Worm (Caenorhabditis elegans): ENCODE measurements around the gene exc-12.

The exc-12 gene

DNA sequence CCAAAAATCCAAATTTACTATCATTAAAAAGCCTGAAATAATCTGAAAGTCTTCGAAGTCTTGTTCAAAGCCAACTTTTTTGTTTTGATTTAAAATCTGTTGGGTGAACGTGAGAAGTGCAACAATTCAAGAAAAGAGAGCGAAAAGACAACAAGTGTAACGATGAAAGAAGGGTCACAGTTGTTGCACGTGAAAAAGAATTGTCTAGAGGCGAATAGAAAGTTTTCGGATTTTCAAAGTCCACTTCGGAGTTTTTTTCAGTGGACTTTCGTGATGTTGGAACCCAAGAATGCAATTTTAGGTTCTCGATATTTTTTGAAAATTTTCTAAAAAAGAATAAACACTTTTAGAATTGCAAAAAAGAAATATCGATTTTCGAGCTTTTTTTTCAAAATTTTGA is 20.3 kb downstream of the exc-12 start:
- TF ChIP-seq lsy-2 (tag; optimal IDR thresholded peaks at IDR 0.05) = peak in 1 of 2 experiments; percentile 9
- TF ChIP-seq nhr-129 (tag; optimal IDR thresholded peaks at IDR 0.05) = peak; percentile 9
- no peak for TF ChIP-seq lin-11 (tag; optimal IDR thresholded peaks at IDR 0.05)
- TF ChIP-seq ceh-82 (tag; optimal IDR thresholded peaks at IDR 0.05) = no peak
- TF ChIP-seq ama-1 (optimal IDR thresholded peaks at IDR 0.05) = peak; percentile 32

ce11 chrIII:13548982-13549381 is 21.3 kb downstream of the exc-12 start, which contains the start of gene mmad-1:
Gene mmad-1, minus strand, starts transcription at chrIII:13549005.
- TF ChIP-seq nhr-77 (tag; optimal IDR thresholded peaks at IDR 0.05) = no peak
- peak; percentile 22 for TF ChIP-seq gmeb-1 (tag; optimal IDR thresholded peaks at IDR 0.05)
- no peak for TF ChIP-seq alr-1 (tag; optimal IDR thresholded peaks at IDR 0.05)
- peak in 1 of 2 experiments; percentile 67 for TF ChIP-seq lsy-2 (tag; optimal IDR thresholded peaks at IDR 0.05)
- peak; percentile 61 for TF ChIP-seq unc-55 (GFP tag; optimal IDR thresholded peaks at IDR 0.05)
- TF ChIP-seq ceh-16 (tag; optimal IDR thresholded peaks at IDR 0.05) = no peak
- no peak for TF ChIP-seq dmd-4 (tag; optimal IDR thresholded peaks at IDR 0.05)
- no peak for TF ChIP-seq mbf-1 (tag; optimal IDR thresholded peaks at IDR 0.05)
- TF ChIP-seq skn-1 (tag; optimal IDR thresholded peaks at IDR 0.05) = no peak
- peak; percentile 33 for TF ChIP-seq F13H6.1 (tag; optimal IDR thresholded peaks at IDR 0.05)
- peak; percentile 76 for TF ChIP-seq blmp-1 (tag; optimal IDR thresholded peaks at IDR 0.05; ENCODE audit: insufficient read depth)
- peak; percentile 16 for TF ChIP-seq sem-4 (tag; optimal IDR thresholded peaks at IDR 0.05)
- no peak for TF ChIP-seq Y55F3AM.14 (GFP tag; optimal IDR thresholded peaks at IDR 0.05)
- TF ChIP-seq crh-2 (tag; optimal IDR thresholded peaks at IDR 0.05) = peak; percentile 72
- no peak for TF ChIP-seq egl-27 (tag; optimal IDR thresholded peaks at IDR 0.05)
- peak; percentile 55 for TF ChIP-seq fos-1 (tag; optimal IDR thresholded peaks at IDR 0.05)
- TF ChIP-seq nhr-10 (tag; optimal IDR thresholded peaks at IDR 0.05) = no peak
- no peak for TF ChIP-seq ceh-82 (tag; optimal IDR thresholded peaks at IDR 0.05)
- TF ChIP-seq ama-1 (optimal IDR thresholded peaks at IDR 0.05) = peak; percentile 26
- TF ChIP-seq aly-2 (tag; optimal IDR thresholded peaks at IDR 0.05) = no peak
- no peak for TF ChIP-seq ztf-11 (tag; optimal IDR thresholded peaks at IDR 0.05)
- TF ChIP-seq unc-39 (tag; optimal IDR thresholded peaks at IDR 0.05) = no peak
- TF ChIP-seq peb-1 (tag; optimal IDR thresholded peaks at IDR 0.05) = no peak
- TF ChIP-seq R02D3.7 (tag; optimal IDR thresholded peaks at IDR 0.05) = no peak
- TF ChIP-seq nhr-11 (tag; optimal IDR thresholded peaks at IDR 0.05) = no peak
- TF ChIP-seq sma-3 (GFP tag; optimal IDR thresholded peaks at IDR 0.05) = peak; percentile 59
- peak; percentile 32 for TF ChIP-seq ztf-4 (tag; optimal IDR thresholded peaks at IDR 0.05)
- TF ChIP-seq sma-9 (GFP tag; optimal IDR thresholded peaks at IDR 0.05) = peak; percentile 37
- no peak for TF ChIP-seq sma-9 (tag; optimal IDR thresholded peaks at IDR 0.05)
- no peak for TF ChIP-seq nhr-21 (tag; optimal IDR thresholded peaks at IDR 0.05)
- peak; percentile 59 for TF ChIP-seq nhr-129 (tag; optimal IDR thresholded peaks at IDR 0.05)
- TF ChIP-seq ZK546.5 (tag; optimal IDR thresholded peaks at IDR 0.05) = no peak
- no peak for TF ChIP-seq nhr-6 (tag; optimal IDR thresholded peaks at IDR 0.05)
- no peak for TF ChIP-seq nhr-23 (tag; optimal IDR thresholded peaks at IDR 0.05)
- no peak for TF ChIP-seq unc-62 (GFP tag; optimal IDR thresholded peaks at IDR 0.05)
- peak; percentile 43 for TF ChIP-seq nhr-25 (tag; optimal IDR thresholded peaks at IDR 0.05)
- no peak for TF ChIP-seq elt-1 (tag; optimal IDR thresholded peaks at IDR 0.05)
- TF ChIP-seq nhr-12 (tag; optimal IDR thresholded peaks at IDR 0.05) = no peak
- no peak for TF ChIP-seq lin-13 (GFP tag; optimal IDR thresholded peaks at IDR 0.05)
- TF ChIP-seq lin-11 (tag; optimal IDR thresholded peaks at IDR 0.05) = no peak
- no peak for TF ChIP-seq ztf-1 (GFP tag; conservative IDR thresholded peaks at IDR 0.05)
- no peak for TF ChIP-seq nhr-237 (tag; optimal IDR thresholded peaks at IDR 0.05)
- no peak for TF ChIP-seq mdl-1 (tag; optimal IDR thresholded peaks at IDR 0.05)
- TF ChIP-seq snpc-4 (tag; optimal IDR thresholded peaks at IDR 0.05) = no peak
- TF ChIP-seq lin-39 (tag; optimal IDR thresholded peaks at IDR 0.05) = no peak
- no peak for TF ChIP-seq zag-1 (tag; optimal IDR thresholded peaks at IDR 0.05)
- TF ChIP-seq C34F6.9 (tag; optimal IDR thresholded peaks at IDR 0.05) = peak; percentile 69
- TF ChIP-seq mab-5 (tag; optimal IDR thresholded peaks at IDR 0.05) = no peak
- TF ChIP-seq elt-3 (tag; optimal IDR thresholded peaks at IDR 0.05) = no peak

Measured in whole organism, L2 larva.